Worm (Caenorhabditis elegans): ENCODE measurements around the gene C15F1.5.

DNA sequence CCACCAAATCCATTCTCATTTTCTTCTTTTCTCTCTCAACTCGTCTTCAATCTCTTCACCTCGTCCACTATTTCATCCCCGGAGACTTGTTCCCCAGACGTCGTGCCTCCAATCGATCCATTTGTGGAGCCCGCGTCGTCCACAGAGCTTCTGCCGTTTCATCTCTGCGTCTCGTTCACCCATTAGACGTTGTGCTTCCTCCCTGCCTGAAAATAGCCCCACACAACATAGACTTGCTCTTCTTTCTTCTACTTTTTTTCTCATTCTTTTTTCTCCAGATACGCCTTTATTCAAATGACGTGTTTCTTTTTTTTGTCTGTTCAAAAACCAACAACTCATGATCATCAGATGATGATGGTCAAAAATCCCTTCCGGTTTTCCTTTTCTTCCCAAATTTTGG lies 22.5 kb upstream of the C15F1.5 start:
- TF ChIP-seq nhr-77 (tag; optimal IDR thresholded peaks at IDR 0.05) (no peak), snpc-4 (tag; optimal IDR thresholded peaks at IDR 0.05) (no peak), mep-1 (tag; optimal IDR thresholded peaks at IDR 0.05) (peak; percentile 30), elt-2 (tag; optimal IDR thresholded peaks at IDR 0.05) (no peak), nhr-237 (tag; optimal IDR thresholded peaks at IDR 0.05) (no peak), nhr-76 (tag; optimal IDR thresholded peaks at IDR 0.05) (no peak), ceh-90 (tag; optimal IDR thresholded peaks at IDR 0.05) (no peak)

All from whole organism, L1 larva.